Worm (Caenorhabditis elegans): ENCODE results near the gene pmt-2.

The pmt-2 gene

ce11 chrV:4599225-4599624, 29.2 kb upstream of the pmt-2 start:
- TF ChIP-seq nfya-1 (tag; optimal IDR thresholded peaks at IDR 0.05; ENCODE audit: insufficient read depth) (no peak), unc-39 (tag; optimal IDR thresholded peaks at IDR 0.05) (no peak), ztf-11 (tag; optimal IDR thresholded peaks at IDR 0.05) (no peak), lin-39 (tag; optimal IDR thresholded peaks at IDR 0.05) (no peak), fkh-10 (GFP tag; optimal IDR thresholded peaks at IDR 0.05) (no peak), pha-4 (tag; optimal IDR thresholded peaks at IDR 0.05) (no peak), R02D3.7 (tag; optimal IDR thresholded peaks at IDR 0.05) (no peak), nhr-237 (tag; optimal IDR thresholded peaks at IDR 0.05) (no peak), nhr-76 (tag; optimal IDR thresholded peaks at IDR 0.05) (no peak), lin-15B (tag; optimal IDR thresholded peaks at IDR 0.05) (no peak), tbx-2 (tag; optimal IDR thresholded peaks at IDR 0.05) (no peak), egl-27 (tag; optimal IDR thresholded peaks at IDR 0.05) (no peak), skn-1 (tag; optimal IDR thresholded peaks at IDR 0.05) (no peak)

- TF ChIP-seq nhr-11 (tag; optimal IDR thresholded peaks at IDR 0.05) (no peak), unc-62 (GFP tag; optimal IDR thresholded peaks at IDR 0.05) (no peak), ceh-28 (tag; optimal IDR thresholded peaks at IDR 0.05) (no peak), eor-1 (tag; optimal IDR thresholded peaks at IDR 0.05) (no peak), nhr-67 (tag; optimal IDR thresholded peaks at IDR 0.05) (no peak), lsy-12 (tag; optimal IDR thresholded peaks at IDR 0.05) (no peak), fkh-10 (GFP tag; optimal IDR thresholded peaks at IDR 0.05) (no peak), nhr-28 (tag; optimal IDR thresholded peaks at IDR 0.05) (no peak), pha-4 (tag; optimal IDR thresholded peaks at IDR 0.05) (no peak), fkh-2 (tag; optimal IDR thresholded peaks at IDR 0.05) (no peak), nhr-77 (tag; optimal IDR thresholded peaks at IDR 0.05) (no peak), sea-2 (GFP tag; optimal IDR thresholded peaks at IDR 0.05) (no peak)
Observed at ce11 chrV:4606828-4607227, 21.6 kb upstream of the pmt-2 start, which contains the start of gene txt-6. Gene txt-6, minus strand, starts transcription at chrV:4606928.

- TF ChIP-seq nhr-77 (tag; optimal IDR thresholded peaks at IDR 0.05) (no peak), unc-62 (GFP tag; optimal IDR thresholded peaks at IDR 0.05) (no peak), nhr-25 (tag; optimal IDR thresholded peaks at IDR 0.05) (no peak), elt-3 (tag; optimal IDR thresholded peaks at IDR 0.05) (no peak), nhr-237 (tag; optimal IDR thresholded peaks at IDR 0.05) (no peak), tbx-2 (tag; optimal IDR thresholded peaks at IDR 0.05) (no peak), R02D3.7 (tag; optimal IDR thresholded peaks at IDR 0.05) (no peak), ZK546.5 (tag; optimal IDR thresholded peaks at IDR 0.05) (no peak), mml-1 (tag; optimal IDR thresholded peaks at IDR 0.05) (no peak), ceh-9 (tag; optimal IDR thresholded peaks at IDR 0.05) (no peak), nhr-28 (tag; optimal IDR thresholded peaks at IDR 0.05) (no peak), lin-15B (tag; optimal IDR thresholded peaks at IDR 0.05) (peak; percentile 54), ztf-11 (tag; optimal IDR thresholded peaks at IDR 0.05) (no peak), lin-39 (tag; optimal IDR thresholded peaks at IDR 0.05) (peak; percentile 37), ceh-28 (tag; optimal IDR thresholded peaks at IDR 0.05) (peak; percentile 50), elt-1 (tag; optimal IDR thresholded peaks at IDR 0.05) (no peak), elt-2 (tag; optimal IDR thresholded peaks at IDR 0.05) (peak; percentile 37), eor-1 (tag; optimal IDR thresholded peaks at IDR 0.05) (no peak), lsy-12 (tag; optimal IDR thresholded peaks at IDR 0.05) (no peak), zag-1 (tag; optimal IDR thresholded peaks at IDR 0.05) (no peak), egl-5 (tag; optimal IDR thresholded peaks at IDR 0.05) (no peak), nhr-12 (tag; optimal IDR thresholded peaks at IDR 0.05) (no peak), jun-1 (tag; optimal IDR thresholded peaks at IDR 0.05) (no peak), fos-1 (tag; optimal IDR thresholded peaks at IDR 0.05) (no peak), fkh-2 (tag; optimal IDR thresholded peaks at IDR 0.05) (no peak), nhr-11 (tag; optimal IDR thresholded peaks at IDR 0.05) (no peak), ceh-82 (tag; optimal IDR thresholded peaks at IDR 0.05) (no peak), egl-27 (tag; optimal IDR thresholded peaks at IDR 0.05) (no peak), pha-4 (tag; optimal IDR thresholded peaks at IDR 0.05) (peak; percentile 72), ztf-4 (tag; optimal IDR thresholded peaks at IDR 0.05) (no peak), snpc-4 (tag; optimal IDR thresholded peaks at IDR 0.05) (peak; percentile 53), ceh-16 (tag; optimal IDR thresholded peaks at IDR 0.05) (no peak), sea-2 (GFP tag; optimal IDR thresholded peaks at IDR 0.05) (no peak), ama-1 (optimal IDR thresholded peaks at IDR 0.05) (no peak), aly-2 (tag; optimal IDR thresholded peaks at IDR 0.05) (no peak), daf-12 (tag; optimal IDR thresholded peaks at IDR 0.05) (no peak), nhr-76 (tag; optimal IDR thresholded peaks at IDR 0.05) (no peak), fkh-10 (GFP tag; optimal IDR thresholded peaks at IDR 0.05) (no peak), hmg-11 (tag; optimal IDR thresholded peaks at IDR 0.05) (peak; percentile 41), unc-39 (tag; optimal IDR thresholded peaks at IDR 0.05) (no peak), skn-1 (tag; optimal IDR thresholded peaks at IDR 0.05) (peak; percentile 1), nhr-67 (tag; optimal IDR thresholded peaks at IDR 0.05) (no peak), nhr-23 (tag; optimal IDR thresholded peaks at IDR 0.05) (peak; percentile 76), pqm-1 (tag; optimal IDR thresholded peaks at IDR 0.05) (no peak), nhr-43 (tag; optimal IDR thresholded peaks at IDR 0.05; ENCODE audit: poor library complexity, severe bottlenecking) (no peak), mdl-1 (tag; optimal IDR thresholded peaks at IDR 0.05) (no peak), nfya-1 (tag; optimal IDR thresholded peaks at IDR 0.05; ENCODE audit: insufficient read depth) (peak; percentile 47)
Observed at ce11 chrV:4615802-4616201, 12.6 kb upstream of the pmt-2 start, which contains the start of the genes Y61A9LA.10 and F54D11.4. Gene Y61A9LA.10, minus strand, starts transcription at chrV:4615817. Gene F54D11.4, plus strand, starts transcription at chrV:4616151.

Data from whole organism, L3 larva.